Fruit fly (Drosophila melanogaster): ENCODE measurements around the gene Ir85a.
A peak's percentile ranks its signal among the peaks of the same experiment; 100 is the strongest.

Gene Ir85a

DNA sequence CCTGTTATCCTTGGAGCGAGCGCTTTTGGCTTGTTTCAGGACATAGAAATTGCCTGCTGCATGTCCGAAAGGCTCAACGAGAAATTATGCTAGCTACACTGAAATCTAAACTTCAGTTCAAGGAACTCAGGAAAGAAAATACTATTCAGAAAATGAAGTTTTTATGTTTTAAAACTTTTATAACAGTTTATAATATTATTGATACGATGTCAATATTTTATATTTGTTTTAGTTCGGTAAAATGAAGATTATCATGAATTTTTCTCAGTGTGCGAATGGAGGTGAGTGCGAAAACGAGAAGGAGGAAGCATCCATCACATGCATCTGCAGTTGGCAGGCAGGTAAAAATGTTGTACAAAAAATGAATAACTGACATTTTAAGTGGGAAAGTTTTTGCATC is 48.1 kb upstream of the Ir85a start (continued):
- no peak for TF ChIP-seq Ets65A (GFP tag)
- no peak for TF ChIP-seq CG1792 (GFP tag; optimal IDR thresholded peaks at IDR 0.05)
- TF ChIP-seq CG11247 (GFP tag; IDR thresholded peaks at IDR 0.05): no peak
- peak; percentile 69 for TF ChIP-seq ranshi (GFP tag; IDR thresholded peaks at IDR 0.05)
- TF ChIP-seq emc (GFP tag; optimal IDR thresholded peaks at IDR 0.05): no peak
- no peak for TF ChIP-seq ash1 (GFP tag; optimal IDR thresholded peaks at IDR 0.05)
- no peak for TF ChIP-seq ato (GFP tag; IDR thresholded peaks at IDR 0.05; ENCODE audit: partially characterized antibody)
- no peak for TF ChIP-seq ftz-f1 (GFP tag; optimal IDR thresholded peaks at IDR 0.05)
- no peak for TF ChIP-seq fu2 (GFP tag; optimal IDR thresholded peaks at IDR 0.05)
- no peak for TF ChIP-seq ken (GFP tag; IDR thresholded peaks at IDR 0.05)
- no peak for TF ChIP-seq CG7928 (GFP tag; optimal IDR thresholded peaks at IDR 0.05)
- TF ChIP-seq Jarid2 (GFP tag; optimal IDR thresholded peaks at IDR 0.05): no peak
- no peak for TF ChIP-seq sima (GFP tag; optimal IDR thresholded peaks at IDR 0.05)
- TF ChIP-seq jing (GFP tag; optimal IDR thresholded peaks at IDR 0.05): peak; percentile 6
- TF ChIP-seq CG3847 (GFP tag; IDR thresholded peaks at IDR 0.05): no peak
- peak in 1 of 2 experiments; percentile 84 for TF ChIP-seq eve (GFP tag; optimal IDR thresholded peaks at IDR 0.05)
- TF ChIP-seq CG12942 (GFP tag; optimal IDR thresholded peaks at IDR 0.05): peak; percentile 43
- TF ChIP-seq hkb (optimal IDR thresholded peaks at IDR 0.05): no peak
- TF ChIP-seq hkb (GFP tag; IDR thresholded peaks at IDR 0.05): peak; percentile 79
- TF ChIP-seq CG1024 (GFP tag; IDR thresholded peaks at IDR 0.05): peak; percentile 42; the same call in 1 of the 2 replicates
- TF ChIP-seq CG18011 (GFP tag; optimal IDR thresholded peaks at IDR 0.05): no peak
- no peak for TF ChIP-seq hbn (GFP tag; IDR thresholded peaks at IDR 0.05; ENCODE audit: partially characterized antibody)
- peak; percentile 45; the same call in 1 of the 2 replicates for TF ChIP-seq Awh (GFP tag; IDR thresholded peaks at IDR 0.05)
- no peak for TF ChIP-seq crol (GFP tag; IDR thresholded peaks at IDR 0.05)
- peak; percentile 58 for TF ChIP-seq Rfx (GFP tag; IDR thresholded peaks at IDR 0.05)
- TF ChIP-seq tap (tag; optimal IDR thresholded peaks at IDR 0.05): peak; percentile 37
- no peak for TF ChIP-seq CG12071 (GFP tag; optimal IDR thresholded peaks at IDR 0.05)
- TF ChIP-seq CTCF (GFP tag; optimal IDR thresholded peaks at IDR 0.05): no peak
- peak; percentile 63 for TF ChIP-seq CG6689 (GFP tag; IDR thresholded peaks at IDR 0.05)
- peak; percentile 48; the same call in 1 of the 3 replicates for TF ChIP-seq ase (GFP tag; IDR thresholded peaks at IDR 0.05)
- TF ChIP-seq HLHmδ (GFP tag; optimal IDR thresholded peaks at IDR 0.05): no peak
- TF ChIP-seq zen (tag; optimal IDR thresholded peaks at IDR 0.05): peak; percentile 91
- TF ChIP-seq slou (GFP tag; optimal IDR thresholded peaks at IDR 0.05): no peak
- no peak for TF ChIP-seq Mes4 (GFP tag; optimal IDR thresholded peaks at IDR 0.05)
- peak; percentile 73 for TF ChIP-seq Ada2b (GFP tag; IDR thresholded peaks at IDR 0.05)
- peak; percentile 23 for TF ChIP-seq cwo (GFP tag; optimal IDR thresholded peaks at IDR 0.05)
- TF ChIP-seq Hmr (GFP tag; optimal IDR thresholded peaks at IDR 0.05): no peak
- peak; percentile 7 for TF ChIP-seq HHEX (GFP tag; optimal IDR thresholded peaks at IDR 0.05)
- TF ChIP-seq CG10654 (GFP tag; optimal IDR thresholded peaks at IDR 0.05): peak; percentile 11
- TF ChIP-seq ab (GFP tag; optimal IDR thresholded peaks at IDR 0.05): no peak
- TF ChIP-seq CG3726 (GFP tag; IDR thresholded peaks at IDR 0.05): no peak
- TF ChIP-seq CG17829 (tag; optimal IDR thresholded peaks at IDR 0.05): peak; percentile 78
- no peak for TF ChIP-seq chm (GFP tag; IDR thresholded peaks at IDR 0.05)
- TF ChIP-seq CG11504 (tag; optimal IDR thresholded peaks at IDR 0.05): peak; percentile 79
- TF ChIP-seq sd (tag; optimal IDR thresholded peaks at IDR 0.05): no peak
- 0 out of 2 replicates have a peak, but pooled peaks have one; percentile 21 for TF ChIP-seq CG10321 (GFP tag; IDR thresholded peaks at IDR 0.05)
- peak; percentile 61 for TF ChIP-seq CG1529 (GFP tag; optimal IDR thresholded peaks at IDR 0.05)
- no peak for TF ChIP-seq CG16779 (GFP tag; IDR thresholded peaks at IDR 0.05)
- TF ChIP-seq br (optimal IDR thresholded peaks at IDR 0.05): no peak
- no peak for TF ChIP-seq btn (GFP tag; optimal IDR thresholded peaks at IDR 0.05)
- TF ChIP-seq HLH3B (GFP tag; IDR thresholded peaks at IDR 0.05): peak; percentile 72
- TF ChIP-seq tna (GFP tag; IDR thresholded peaks at IDR 0.05; ENCODE audit: partially characterized antibody): no peak
- TF ChIP-seq CG5180 (GFP tag; optimal IDR thresholded peaks at IDR 0.05): peak; percentile 27

Measured in whole organism, embryonic.